Worm (Caenorhabditis elegans) whole organism, L3 larva: ENCODE results near the gene sra-8.

Source experiments
- R02D3.7 ChIP-seq: fragments of 150-350 bp; optimal IDR thresholded peaks from 2 replicates; lab custom pipeline; 2014; ENCODE audit warnings: missing biosample characterization, missing genetic modification characterization
- ZK546.5 ChIP-seq: sonication (generic microtip); optimal IDR thresholded peaks from 2 replicates; lab custom pipeline; 2017; ENCODE audit warnings: missing biosample characterization, missing genetic modification characterization
- aly-2 ChIP-seq: fragments of 150-350 bp; optimal IDR thresholded peaks from 2 replicates; lab custom pipeline; 2014; ENCODE audit warnings: missing biosample characterization, missing genetic modification characterization
- ama-1 ChIP-seq: fragments of 150-350 bp; optimal IDR thresholded peaks from 2 replicates; lab custom pipeline; 2018
- ceh-16 ChIP-seq: sonication (generic microtip); optimal IDR thresholded peaks from 2 replicates; lab custom pipeline; 2017; ENCODE audit warnings: missing biosample characterization, missing genetic modification characterization
- ceh-82 ChIP-seq: fragments of 150-350 bp; optimal IDR thresholded peaks from 2 replicates; lab custom pipeline; 2014; ENCODE audit warnings: missing biosample characterization, missing genetic modification characterization
- ceh-9 ChIP-seq: sonication (generic microtip); optimal IDR thresholded peaks from 2 replicates; lab custom pipeline; 2018; ENCODE audit warnings: missing biosample characterization, missing genetic modification characterization
- daf-12 ChIP-seq: fragments of 150-350 bp; optimal IDR thresholded peaks from 2 replicates; lab custom pipeline; 2014; ENCODE audit warnings: missing biosample characterization, missing genetic modification reagents, missing genetic modification characterization
- elt-1 ChIP-seq: fragments of 150-350 bp; optimal IDR thresholded peaks from 2 replicates; lab custom pipeline; 2014; ENCODE audit warnings: missing biosample characterization, missing genetic modification characterization
- elt-2 ChIP-seq: sonication (generic microtip); optimal IDR thresholded peaks from 2 replicates; lab custom pipeline; 2016; ENCODE audit warnings: missing genetic modification reagents, mild to moderate bottlenecking, missing genetic modification characterization, missing compliant biosample characterization
- elt-3 ChIP-seq, 3 experiments: fragments of 150-350 bp in 1 of 3; sonication (generic microtip) in 2 of 3; optimal IDR thresholded peaks; 2 replicates in 2 of 3; 4 replicates in 1 of 3; lab custom pipeline; 2014 to 2017; ENCODE audit warnings: missing biosample characterization in 3 of 3, missing genetic modification characterization in 3 of 3
- fkh-10 ChIP-seq: sonication (generic microtip); optimal IDR thresholded peaks from 2 replicates; lab custom pipeline; 2017; ENCODE audit warnings: missing biosample characterization, missing genetic modification reagents, missing genetic modification characterization
- fos-1 ChIP-seq: fragments of 150-350 bp; optimal IDR thresholded peaks from 2 replicates; lab custom pipeline; 2014; ENCODE audit warnings: missing biosample characterization, missing genetic modification characterization
- hmg-11 ChIP-seq: sonication (generic microtip); optimal IDR thresholded peaks from 2 replicates; lab custom pipeline; 2016; ENCODE audit warnings: missing genetic modification characterization, missing compliant biosample characterization
- jun-1 ChIP-seq: fragments of 150-350 bp; optimal IDR thresholded peaks from 2 replicates; lab custom pipeline; 2014; ENCODE audit warnings: missing biosample characterization, missing genetic modification reagents, missing genetic modification characterization
- lin-15B ChIP-seq: fragments of 150-350 bp; optimal IDR thresholded peaks from 2 replicates; lab custom pipeline; 2014; ENCODE audit warnings: missing biosample characterization, missing genetic modification characterization
- lsy-12 ChIP-seq: sonication (generic microtip); optimal IDR thresholded peaks from 2 replicates; lab custom pipeline; 2016; ENCODE audit warnings: mild to moderate bottlenecking, missing genetic modification characterization, missing compliant biosample characterization
- mdl-1 ChIP-seq: fragments of 150-350 bp; optimal IDR thresholded peaks from 2 replicates; lab custom pipeline; 2014; ENCODE audit warnings: missing biosample characterization, missing genetic modification characterization
- mml-1 ChIP-seq: fragments of 150-350 bp; sonication (generic microtip); optimal IDR thresholded peaks from 3 replicates; lab custom pipeline; 2014; ENCODE audit warnings: missing biosample characterization, missing genetic modification characterization
- nfya-1 ChIP-seq: sonication (generic microtip); optimal IDR thresholded peaks from 2 replicates; lab custom pipeline; 2017; ENCODE audit warnings: missing genetic modification characterization, mild to moderate bottlenecking, missing compliant biosample characterization, antibody characterized with exemption, moderate library complexity; ENCODE audit not compliant: insufficient read depth
- nhr-11 ChIP-seq: fragments of 150-350 bp; optimal IDR thresholded peaks from 2 replicates; lab custom pipeline; 2014; ENCODE audit warnings: missing biosample characterization, missing genetic modification characterization
- nhr-23 ChIP-seq: fragments of 150-350 bp; optimal IDR thresholded peaks from 2 replicates; lab custom pipeline; 2014; ENCODE audit warnings: missing biosample characterization, missing genetic modification reagents, missing genetic modification characterization
- nhr-237 ChIP-seq: fragments of 150-350 bp; optimal IDR thresholded peaks from 2 replicates; lab custom pipeline; 2014; ENCODE audit warnings: missing biosample characterization, missing genetic modification characterization
- nhr-25 ChIP-seq: sonication (generic microtip); optimal IDR thresholded peaks from 2 replicates; lab custom pipeline; 2017; ENCODE audit warnings: missing biosample characterization, missing genetic modification characterization
- nhr-28 ChIP-seq: fragments of 150-350 bp; optimal IDR thresholded peaks from 2 replicates; lab custom pipeline; 2014; ENCODE audit warnings: missing biosample characterization, missing genetic modification characterization
- nhr-43 ChIP-seq: sonication (generic microtip); optimal IDR thresholded peaks from 2 replicates; lab custom pipeline; 2016; ENCODE audit warnings: mild to moderate bottlenecking, missing genetic modification characterization, missing compliant biosample characterization; ENCODE audit not compliant: poor library complexity, severe bottlenecking
- nhr-76 ChIP-seq: fragments of 150-350 bp; sonication (generic microtip); optimal IDR thresholded peaks from 5 replicates; lab custom pipeline; 2014; ENCODE audit warnings: missing biosample characterization, missing genetic modification characterization
- nhr-77 ChIP-seq: fragments of 150-350 bp; optimal IDR thresholded peaks from 2 replicates; lab custom pipeline; 2014; ENCODE audit warnings: missing biosample characterization, missing genetic modification characterization
- pqm-1 ChIP-seq: fragments of 150-350 bp; optimal IDR thresholded peaks from 2 replicates; lab custom pipeline; 2017; ENCODE audit warnings: missing biosample characterization, missing genetic modification characterization, inconsistent platforms
- sea-2 ChIP-seq: fragments of 150-350 bp; sonication (generic microtip); optimal IDR thresholded peaks from 4 replicates; lab custom pipeline; 2014; ENCODE audit warnings: missing biosample characterization, missing genetic modification reagents, missing genetic modification characterization
- skn-1 ChIP-seq: fragments of 150-350 bp; optimal IDR thresholded peaks from 2 replicates; lab custom pipeline; 2014; ENCODE audit warnings: missing biosample characterization, missing genetic modification characterization
- unc-39 ChIP-seq: sonication (generic microtip); optimal IDR thresholded peaks from 4 replicates; lab custom pipeline; 2017; ENCODE audit warnings: missing biosample characterization, missing genetic modification characterization
- unc-62 ChIP-seq: fragments of 150-350 bp; sonication (generic microtip); optimal IDR thresholded peaks from 4 replicates; lab custom pipeline; 2014; ENCODE audit warnings: missing biosample characterization, missing genetic modification reagents, missing genetic modification characterization
- ztf-11 ChIP-seq: fragments of 150-350 bp; optimal IDR thresholded peaks from 2 replicates; lab custom pipeline; 2014; ENCODE audit warnings: missing biosample characterization, missing genetic modification characterization

sra-8 gene

DNA sequence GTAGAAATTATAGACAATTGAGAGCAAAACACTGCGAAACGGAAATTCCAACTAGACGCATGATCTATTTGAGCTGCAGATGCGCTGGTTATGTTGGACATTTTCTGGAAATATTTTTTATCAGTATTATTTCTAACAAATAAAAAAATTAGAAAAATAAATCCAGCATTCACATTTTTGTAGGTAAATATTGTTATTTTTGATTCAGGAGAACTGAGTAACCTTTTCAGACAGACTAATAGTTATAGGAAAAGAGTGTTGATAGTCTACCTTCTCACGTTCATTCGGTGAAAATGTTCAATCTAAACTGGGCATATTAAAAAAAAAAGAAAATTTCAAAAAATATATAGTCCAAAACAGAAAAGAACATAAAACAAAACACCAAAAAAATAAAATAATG is 16.0 kb upstream of the sra-8 start, which contains the start of gene sra-1:
sra-1 (minus strand) TSS at position 101 of the 400 bp plus-strand sequence.
- TF ChIP-seq mml-1 (tag; lab: Kevin White, UChicago) (no peak), nhr-25 (no peak), nhr-237 (no peak), nhr-43 (no peak), fkh-10 (GFP tag; lab: Kevin White, UChicago) (no peak), lsy-12 (no peak), nhr-28 (tag; lab: Kevin White, UChicago) (no peak), R02D3.7 (tag; lab: Kevin White, UChicago) (no peak), ceh-82 (tag; lab: Kevin White, UChicago) (no peak)

DNA sequence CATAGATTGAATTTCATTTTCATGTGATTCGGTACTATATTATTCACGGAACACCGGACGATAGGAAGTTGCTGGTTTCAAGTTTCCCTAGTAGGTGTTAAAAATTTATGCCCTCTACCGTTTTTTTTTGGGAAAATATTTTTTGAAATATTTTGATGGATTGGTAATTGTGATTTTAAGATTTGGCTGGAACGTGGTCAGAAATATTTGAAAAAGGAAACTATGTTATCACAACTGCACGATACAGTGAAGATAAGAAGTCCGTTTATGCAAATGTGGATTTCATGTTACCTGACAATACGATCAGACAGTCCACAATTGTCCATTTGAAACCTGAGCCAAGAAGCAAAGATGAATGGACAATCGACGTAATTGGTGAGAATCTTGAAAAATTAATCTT is 14.5 kb upstream of the sra-8 start, which contains the start of gene AH6.17:
AH6.17 (plus strand) TSS at position 185 of the 400 bp plus-strand sequence.
- TF ChIP-seq daf-12 (tag; lab: Kevin White, UChicago) (no peak), elt-2 (tag; lab: Kevin White, UChicago) (no peak), aly-2 (tag; lab: Kevin White, UChicago) (no peak), nhr-77 (tag; lab: Kevin White, UChicago) (no peak), fkh-10 (GFP tag; lab: Kevin White, UChicago) (no peak)

DNA sequence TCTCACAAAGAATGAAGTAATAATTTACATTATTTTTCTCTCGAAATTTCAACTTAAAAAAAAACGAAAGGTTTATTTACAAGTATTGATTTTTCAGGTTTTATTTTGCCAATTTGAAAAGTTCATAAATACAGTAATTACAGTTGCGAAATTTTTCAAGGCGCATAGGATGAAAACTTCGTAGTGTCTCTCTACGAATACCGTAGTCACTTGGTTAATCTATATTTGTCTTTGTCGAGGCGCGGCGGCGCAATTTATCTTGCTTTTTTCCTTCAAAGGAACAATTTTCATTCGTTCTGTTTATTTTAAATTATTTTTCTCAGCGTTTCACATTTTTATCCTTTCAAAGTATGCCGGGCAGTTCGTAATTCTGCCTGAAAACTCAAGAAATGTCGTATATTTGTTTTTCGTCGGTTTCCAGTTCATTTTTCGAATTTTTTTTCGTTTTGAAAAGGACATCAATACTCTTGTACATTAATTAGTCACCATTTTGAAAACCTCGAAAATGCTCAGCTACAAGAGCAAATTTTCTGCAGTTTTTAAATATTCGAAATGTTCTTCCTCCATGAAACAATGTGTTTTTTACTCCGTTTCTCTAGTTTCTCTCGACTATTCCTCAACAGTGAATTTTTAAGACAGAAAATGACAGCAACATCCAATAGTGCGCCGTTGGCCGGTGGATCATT is 13.8 kb upstream of the sra-8 start, which contains the start of gene mex-6:
mex-6 (plus strand) TSS at position 636 of the 686 bp plus-strand sequence.
- TF ChIP-seq sea-2 (no peak), unc-62 (no peak), lin-15B (no peak), daf-12 (tag; lab: Kevin White, UChicago) (no peak), nhr-76 (tag; lab: Kevin White, UChicago) (no peak), nhr-23 (tag; lab: Kevin White, UChicago) (no peak)

DNA sequence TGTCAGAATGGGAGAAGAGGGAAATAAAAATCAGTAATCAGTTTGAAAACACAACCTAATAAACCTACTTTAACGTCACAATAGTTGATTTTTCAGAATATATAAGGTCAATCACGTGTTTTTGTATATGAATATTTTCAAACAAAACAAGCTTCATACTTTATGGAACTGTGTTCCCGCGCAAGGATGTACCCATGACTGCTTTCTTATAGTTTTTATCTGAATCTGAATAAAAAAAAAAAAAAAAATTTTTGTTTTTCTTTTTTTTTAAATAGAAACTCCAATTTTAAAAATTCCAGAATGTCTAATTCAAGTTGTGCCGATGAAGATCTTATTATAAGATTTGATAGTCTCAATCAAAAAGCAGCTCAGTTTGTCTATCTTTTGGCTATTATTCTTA is 9.0 kb upstream of the sra-8 start, which contains the start of gene sra-2:
sra-2 (plus strand) TSS at position 301 of the 400 bp plus-strand sequence.
- TF ChIP-seq elt-2 (tag; lab: Kevin White, UChicago): no peak
- TF ChIP-seq mml-1 (tag; lab: Kevin White, UChicago): no peak
- TF ChIP-seq lin-15B: no peak
- TF ChIP-seq nhr-25: no peak
- TF ChIP-seq ceh-9 (tag; lab: Kevin White, UChicago): no peak
- no peak for TF ChIP-seq nfya-1 (tag; lab: Kevin White, UChicago)
- no peak for TF ChIP-seq ama-1 (lab: Kevin White, UChicago)
- TF ChIP-seq nhr-11: no peak
- TF ChIP-seq daf-12 (tag; lab: Kevin White, UChicago): no peak
- no peak for TF ChIP-seq nhr-23 (tag; lab: Kevin White, UChicago)
- no peak for TF ChIP-seq pqm-1 (tag; lab: Kevin White, UChicago)
- no peak for TF ChIP-seq ceh-16

DNA sequence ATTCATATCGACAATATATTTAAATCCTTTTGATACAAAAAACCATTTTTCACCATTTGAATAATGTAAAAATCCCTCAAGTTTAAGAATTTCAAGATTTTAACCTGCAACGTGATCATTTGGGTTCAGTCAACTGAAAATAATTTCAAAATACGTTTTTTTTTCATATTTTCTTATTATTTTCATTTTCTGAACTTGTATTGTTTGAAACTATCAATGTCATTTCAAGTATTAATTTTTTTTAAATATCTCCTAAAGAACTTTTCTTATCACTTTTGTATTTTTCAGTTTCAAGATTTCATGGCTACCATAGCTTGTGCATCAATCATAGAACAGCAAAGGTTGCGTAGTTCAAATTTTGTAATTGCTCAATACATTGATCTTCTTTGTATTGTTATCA is 5.5 kb upstream of the sra-8 start, which contains the start of gene sra-9:
sra-9 (plus strand) TSS at position 301 of the 400 bp plus-strand sequence.
- TF ChIP-seq skn-1 (tag; lab: Kevin White, UChicago) (no peak), fos-1 (tag; lab: Kevin White, UChicago) (no peak), nhr-28 (tag; lab: Kevin White, UChicago) (no peak), mdl-1 (tag; lab: Kevin White, UChicago) (no peak), aly-2 (tag; lab: Kevin White, UChicago) (no peak), lsy-12 (no peak), ZK546.5 (no peak), fkh-10 (GFP tag; lab: Kevin White, UChicago) (no peak), unc-39 (tag; lab: Kevin White, UChicago) (no peak), elt-1 (tag; lab: Kevin White, UChicago) (no peak)

DNA sequence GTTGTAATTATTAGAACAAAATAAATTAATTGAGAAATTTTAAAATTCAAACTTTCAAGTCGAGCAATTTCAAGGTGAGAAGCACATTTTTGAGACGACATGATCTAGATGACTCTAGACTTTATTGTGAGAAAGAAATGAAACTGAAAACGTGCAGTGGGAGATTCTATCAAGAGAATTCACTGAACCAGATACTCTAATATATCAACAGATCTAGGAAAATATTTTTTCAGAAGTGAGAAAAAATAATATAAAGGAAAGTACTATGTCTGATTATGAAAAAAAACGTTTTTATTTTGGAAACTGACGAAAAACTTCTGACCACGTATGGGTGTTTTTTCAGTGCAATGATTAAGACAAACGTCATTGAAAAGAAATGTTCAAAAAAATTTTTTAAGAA is 3.2 kb downstream of the sra-8 start, which contains the start of gene sra-3:
sra-3 (minus strand) TSS at position 101 of the 400 bp plus-strand sequence.
- TF ChIP-seq ama-1 (lab: Kevin White, UChicago): no peak
- TF ChIP-seq elt-3 (tag; optimal IDR thresholded peaks at IDR 0.05; lab: Kevin White, UChicago): no peak
- no peak for TF ChIP-seq hmg-11 (tag; lab: Kevin White, UChicago)
- TF ChIP-seq fkh-10 (GFP tag; lab: Kevin White, UChicago): no peak
- TF ChIP-seq jun-1 (tag; lab: Kevin White, UChicago): no peak
- TF ChIP-seq nhr-43: no peak
- no peak for TF ChIP-seq nhr-77 (tag; lab: Kevin White, UChicago)
- no peak for TF ChIP-seq lsy-12
- no peak for TF ChIP-seq elt-2 (tag; lab: Kevin White, UChicago)
- TF ChIP-seq fos-1 (tag; lab: Kevin White, UChicago): no peak
- TF ChIP-seq nhr-237: no peak
- TF ChIP-seq ztf-11 (tag; lab: Kevin White, UChicago): no peak
- TF ChIP-seq R02D3.7 (tag; lab: Kevin White, UChicago): no peak
